Fruit fly (Drosophila melanogaster) whole organism, prepupa: ENCODE data around the gene CG44838.

Experiments
- Blimp-1 ChIP-seq: fragments of 200-800 bp; sonication (Bioruptor generic); optimal IDR thresholded peaks from 3 replicates; lab custom pipeline; 2017; ENCODE audit warnings: missing biosample characterization, missing genetic modification characterization, mild to moderate bottlenecking, moderate library complexity, missing genetic modification reagents
- CG11762 ChIP-seq: fragments of 200-800 bp; sonication (Bioruptor generic); optimal IDR thresholded peaks from 3 replicates; lab custom pipeline; 2016; ENCODE audit warnings: missing biosample characterization, missing genetic modification characterization; ENCODE audit not compliant: insufficient read depth
- CG3032 ChIP-seq: fragments of 200-800 bp; optimal IDR thresholded peaks from 2 replicates; lab custom pipeline; 2019; ENCODE audit warnings: missing biosample characterization, mild to moderate bottlenecking, missing genetic modification characterization, moderate library complexity
- CG3919 ChIP-seq: fragments of 200-800 bp; sonication (Bioruptor generic); optimal IDR thresholded peaks from 3 replicates; lab custom pipeline; 2016; ENCODE audit warnings: missing biosample characterization, missing genetic modification characterization
- CG6163 ChIP-seq: fragments of 200-800 bp; sonication (Bioruptor generic); IDR thresholded peaks from 3 replicates; pipeline ENCODE4 v1.3.6; 2022; ENCODE audit warnings: missing biosample characterization, missing genetic modification characterization
- CG8119 ChIP-seq: fragments of 200-800 bp; sonication (Bioruptor generic); IDR thresholded peaks from 3 replicates; pipeline ENCODE4 v1.3.6; 2022; ENCODE audit warnings: missing biosample characterization, missing genetic modification characterization
- achi ChIP-seq: fragments of 200-800 bp; sonication (Bioruptor generic); optimal IDR thresholded peaks from 3 replicates; lab custom pipeline; 2016; ENCODE audit warnings: missing biosample characterization, missing genetic modification characterization
- eg ChIP-seq: fragments of 200-800 bp; sonication (Bioruptor generic); IDR thresholded peaks from 3 replicates; pipeline ENCODE4 v1.3.6; 2022; ENCODE audit warnings: missing biosample characterization, missing genetic modification characterization
- lz ChIP-seq: fragments of 200-800 bp; sonication (Bioruptor generic); optimal IDR thresholded peaks from 3 replicates; lab custom pipeline; 2016; ENCODE audit warnings: missing biosample characterization, missing genetic modification characterization
- salr ChIP-seq, 2 experiments: fragments of 200-800 bp; sonication (Bioruptor generic); optimal IDR thresholded peaks; 3 replicates each; lab custom pipeline; 2016 to 2018; ENCODE audit warnings: missing biosample characterization in 2 of 2, missing genetic modification characterization in 2 of 2, mild to moderate bottlenecking in 1 of 2
- spab ChIP-seq: fragments of 200-800 bp; sonication (Bioruptor generic); optimal IDR thresholded peaks from 2 replicates; lab custom pipeline; 2017; ENCODE audit warnings: missing biosample characterization, mild to moderate bottlenecking, missing genetic modification characterization, missing genetic modification reagents

dm6 chr3L:9506421-9506820 lies 45.6 kb downstream of the CG44838 start:
- TF ChIP-seq lz (GFP tag; lab: Kevin White, UChicago) (no peak), CG6163 (GFP tag; lab: Robert Waterston, UW) (no peak), CG11762 (GFP tag; lab: Kevin White, UChicago) (no peak), CG3919 (no peak), achi (no peak), spab (GFP tag; lab: Kevin White, UChicago) (no peak), salr (GFP tag; optimal IDR thresholded peaks at IDR 0.05; lab: Kevin White, UChicago) (no peak), CG3032 (no peak), eg (GFP tag; lab: Robert Waterston, UW) (no peak), CG8119 (GFP tag; lab: Robert Waterston, UW) (no peak), Blimp-1 (GFP tag; lab: Kevin White, UChicago) (no peak)
